Worm (Caenorhabditis elegans) whole organism, early embryonic: Measurements from ENCODE around the gene C09G5.13.

Source experiments
- B0310.2 ChIP-seq: sonication (generic microtip); optimal IDR thresholded peaks from 2 replicates; lab custom pipeline; 2016; ENCODE audit warnings: mild to moderate bottlenecking, missing genetic modification characterization, missing compliant biosample characterization
- F13C5.2 ChIP-seq: sonication (generic microtip); optimal IDR thresholded peaks from 2 replicates; lab custom pipeline; 2017; ENCODE audit warnings: mild to moderate bottlenecking, missing genetic modification characterization, inconsistent platforms, missing compliant biosample characterization
- aly-1 ChIP-seq: sonication (generic microtip); optimal IDR thresholded peaks from 2 replicates; lab custom pipeline; 2016; ENCODE audit warnings: missing genetic modification characterization, missing compliant biosample characterization
- ama-1 ChIP-seq: fragments of 150-350 bp; optimal IDR thresholded peaks from 2 replicates; lab custom pipeline; 2014
- ceh-13 ChIP-seq: fragments of 200-800 bp; sonication (Bioruptor generic); optimal IDR thresholded peaks from 2 replicates; lab custom pipeline; 2018; ENCODE audit warnings: mild to moderate bottlenecking, missing genetic modification characterization, missing compliant biosample characterization
- ceh-36 ChIP-seq: sonication (generic microtip); optimal IDR thresholded peaks from 2 replicates; lab custom pipeline; 2016; ENCODE audit warnings: missing genetic modification characterization, inconsistent platforms, missing compliant biosample characterization
- flt-1 ChIP-seq: fragments of 200-800 bp; sonication (Bioruptor generic); IDR thresholded peaks from 2 replicates; pipeline ENCODE4 v1.3.6; 2022; ENCODE audit warnings: missing genetic modification characterization, missing compliant biosample characterization
- hmbx-1 ChIP-seq: sonication (generic microtip); optimal IDR thresholded peaks from 2 replicates; lab custom pipeline; 2016; ENCODE audit warnings: mild to moderate bottlenecking, missing genetic modification characterization, missing compliant biosample characterization
- hmg-4 ChIP-seq: fragments of 200-800 bp; sonication (Bioruptor generic); optimal IDR thresholded peaks from 2 replicates; lab custom pipeline; 2018; ENCODE audit warnings: mild to moderate bottlenecking, missing genetic modification characterization, missing compliant biosample characterization
- pes-1 ChIP-seq: fragments of 200-800 bp; sonication (Bioruptor generic); IDR thresholded peaks from 2 replicates; pipeline ENCODE4 v1.3.6; 2022; ENCODE audit warnings: missing genetic modification reagents, missing genetic modification characterization, missing compliant biosample characterization
- scrt-1 ChIP-seq: fragments of 200-800 bp; sonication (Bioruptor generic); IDR thresholded peaks from 2 replicates; pipeline ENCODE4 v1.3.6; 2022; ENCODE audit warnings: missing genetic modification characterization, missing compliant biosample characterization
- sea-1 ChIP-seq: fragments of 200-800 bp; sonication (Bioruptor generic); conservative IDR thresholded peaks from 2 replicates; pipeline ENCODE4 v1.3.6; 2022; ENCODE audit warnings: missing genetic modification characterization, missing compliant biosample characterization
- tbx-11 ChIP-seq: fragments of 200-800 bp; sonication (Bioruptor generic); IDR thresholded peaks from 2 replicates; pipeline ENCODE4 v1.3.6; 2022; ENCODE audit warnings: missing genetic modification characterization, missing compliant biosample characterization
- tbx-37 ChIP-seq: fragments of 200-800 bp; sonication (Bioruptor generic); conservative IDR thresholded peaks from 2 replicates; pipeline ENCODE4 v1.3.6; 2022; ENCODE audit warnings: missing genetic modification reagents, missing genetic modification characterization, missing compliant biosample characterization

DNA sequence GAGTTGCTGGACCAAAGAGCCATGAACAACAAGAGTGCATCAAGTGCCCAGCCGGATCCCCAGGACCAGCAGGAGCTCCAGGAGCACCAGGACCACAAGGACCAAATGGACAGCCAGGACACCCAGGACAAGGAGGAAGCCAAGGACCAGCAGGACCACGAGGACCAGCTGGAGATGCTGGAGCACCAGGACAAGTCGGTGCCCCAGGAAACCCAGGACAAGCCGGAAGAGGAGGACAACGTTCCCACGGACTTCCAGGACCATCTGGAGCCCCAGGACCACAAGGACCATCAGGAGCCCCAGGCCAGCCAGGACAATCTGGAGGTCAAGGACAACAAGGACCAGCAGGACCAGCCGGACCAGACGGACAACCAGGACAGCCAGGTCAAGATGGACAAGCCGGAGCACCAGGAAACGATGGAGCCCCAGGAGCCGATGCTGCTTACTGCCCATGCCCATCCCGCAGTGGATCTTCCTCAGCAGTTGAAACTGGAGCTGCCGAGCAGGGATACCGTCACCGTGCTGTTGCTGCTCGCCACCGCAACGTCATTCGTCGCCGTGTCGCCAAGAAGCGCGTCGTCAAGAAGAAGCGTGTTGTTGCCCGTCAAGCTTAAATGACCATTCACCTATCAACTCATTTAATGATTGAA, 11.8 kb upstream of the C09G5.13 start:
- TF ChIP-seq flt-1 (GFP tag; lab: Robert Waterston, UW) (no peak), ama-1 (no peak), scrt-1 (GFP tag; lab: Robert Waterston, UW) (no peak), B0310.2 (no peak), hmg-4 (GFP tag; lab: Kevin White, UChicago) (no peak), F13C5.2 (tag; lab: Kevin White, UChicago) (no peak), ceh-36 (tag; lab: Kevin White, UChicago) (no peak), pes-1 (GFP tag; lab: Robert Waterston, UW) (no peak), ceh-13 (GFP tag; lab: Kevin White, UChicago) (no peak), hmbx-1 (tag; lab: Kevin White, UChicago) (no peak), sea-1 (GFP tag; lab: Robert Waterston, UW) (no peak), tbx-11 (GFP tag; lab: Robert Waterston, UW) (no peak), aly-1 (tag; lab: Kevin White, UChicago) (no peak), tbx-37 (GFP tag; lab: Robert Waterston, UW) (no peak)
